Worm (Caenorhabditis elegans): ENCODE results near the gene Y97E10AR.1.

Y97E10AR.1 gene

DNA sequence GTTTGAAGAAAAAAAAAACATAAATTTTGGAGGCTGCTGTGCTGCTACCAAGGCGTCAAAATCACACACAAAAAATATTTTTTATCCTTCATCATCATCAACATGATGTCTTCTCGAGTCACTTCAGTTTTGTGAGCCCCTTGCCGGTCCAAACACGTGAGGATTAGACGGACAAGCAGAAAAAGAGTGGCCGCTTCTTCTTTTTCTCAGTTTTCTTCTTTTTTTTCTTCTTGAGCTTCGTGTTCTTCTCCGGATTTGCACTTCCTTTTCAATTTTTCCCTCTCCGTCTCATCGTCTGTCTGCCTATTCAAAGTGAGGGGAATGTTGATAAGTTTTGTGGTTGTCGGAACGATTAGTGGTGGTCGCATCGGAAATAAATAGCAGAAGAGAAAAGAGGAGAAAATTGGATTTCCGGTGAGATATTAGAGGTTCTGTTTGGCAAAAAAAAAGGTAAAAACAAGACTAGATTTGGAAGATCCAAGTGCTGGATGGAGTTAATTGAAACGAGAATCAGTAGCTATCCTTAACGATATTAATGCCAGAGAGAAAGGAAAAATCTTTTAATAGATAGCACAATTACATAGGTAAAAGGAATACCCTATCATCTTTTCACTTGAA, 20.8 kb upstream of the Y97E10AR.1 start (continued):
- TF ChIP-seq T20F7.1 (GFP tag; optimal IDR thresholded peaks at IDR 0.05) (no peak), mdt-29 (GFP tag; IDR thresholded peaks at IDR 0.05) (no peak), ceh-20 (GFP tag; IDR thresholded peaks at IDR 0.05) (0 out of 2 replicates have a peak, but pooled peaks have one; percentile 50), hmg-1.1 (GFP tag; IDR thresholded peaks at IDR 0.05) (0 out of 2 replicates have a peak, but pooled peaks have one; percentile 58), mxl-3 (GFP tag; optimal IDR thresholded peaks at IDR 0.05) (no peak), lsy-2 (tag; optimal IDR thresholded peaks at IDR 0.05) (peak in 1 of 2 experiments; percentile 63), nhr-28 (tag; optimal IDR thresholded peaks at IDR 0.05) (no peak), daf-16 (GFP tag; optimal IDR thresholded peaks at IDR 0.05) (peak in 1 of 2 experiments; percentile 36), daf-16 (tag; optimal IDR thresholded peaks at IDR 0.05) (no peak), gei-8 (GFP tag; optimal IDR thresholded peaks at IDR 0.05) (no peak), F10B5.3 (tag; optimal IDR thresholded peaks at IDR 0.05) (no peak), ZK337.2 (GFP tag; IDR thresholded peaks at IDR 0.05) (no peak), unc-130 (GFP tag; optimal IDR thresholded peaks at IDR 0.05) (no peak), zfp-3 (GFP tag; conservative IDR thresholded peaks at IDR 0.05) (no peak), set-16 (GFP tag; IDR thresholded peaks at IDR 0.05) (no peak), mep-1 (tag; optimal IDR thresholded peaks at IDR 0.05) (peak; percentile 59), ctbp-1 (GFP tag; IDR thresholded peaks at IDR 0.05) (peak; percentile 37; the same call in 1 of the 2 replicates), saeg-2 (GFP tag; IDR thresholded peaks at IDR 0.05) (no peak), attf-4 (tag; optimal IDR thresholded peaks at IDR 0.05) (no peak), fos-1 (tag; optimal IDR thresholded peaks at IDR 0.05) (no peak), madf-9 (GFP tag; conservative IDR thresholded peaks at IDR 0.05) (no peak), nhr-42 (GFP tag; IDR thresholded peaks at IDR 0.05) (no peak), nhr-76 (tag; optimal IDR thresholded peaks at IDR 0.05) (no peak), dpl-1 (GFP tag; optimal IDR thresholded peaks at IDR 0.05) (peak; percentile 2), aha-1 (tag) (peak; percentile 97), dmd-9 (GFP tag; IDR thresholded peaks at IDR 0.05) (no peak), daf-19 (GFP tag; conservative IDR thresholded peaks at IDR 0.05) (no peak), nhr-237 (tag; optimal IDR thresholded peaks at IDR 0.05) (no peak), T26A8.4 (GFP tag; IDR thresholded peaks at IDR 0.05) (no peak), tag-97 (GFP tag; IDR thresholded peaks at IDR 0.05) (no peak), daf-8 (GFP tag; IDR thresholded peaks at IDR 0.05) (no peak), lin-1 (GFP tag; IDR thresholded peaks at IDR 0.05) (no peak), ceh-32 (tag; optimal IDR thresholded peaks at IDR 0.05; ENCODE audit: poor library complexity) (no peak), nhr-77 (tag; optimal IDR thresholded peaks at IDR 0.05) (no peak), Y48G9A.11 (GFP tag; IDR thresholded peaks at IDR 0.05) (no peak), ceh-62 (tag; optimal IDR thresholded peaks at IDR 0.05) (no peak), vab-7 (GFP tag; IDR thresholded peaks at IDR 0.05) (no peak), mdl-1 (tag; optimal IDR thresholded peaks at IDR 0.05) (peak in 1 of 2 experiments; percentile 65), dmd-6 (GFP tag; IDR thresholded peaks at IDR 0.05) (no peak), ces-1 (GFP tag; optimal IDR thresholded peaks at IDR 0.05) (no peak), unc-39 (tag; optimal IDR thresholded peaks at IDR 0.05) (no peak), F26F4.8 (GFP tag; conservative IDR thresholded peaks at IDR 0.05) (no peak), php-3 (GFP tag; IDR thresholded peaks at IDR 0.05) (no peak), fkh-10 (GFP tag; optimal IDR thresholded peaks at IDR 0.05) (peak; percentile 26), hlh-30 (tag; optimal IDR thresholded peaks at IDR 0.05; ENCODE audit: insufficient read depth) (peak; percentile 69), ceh-44 (GFP tag; IDR thresholded peaks at IDR 0.05) (no peak), jun-1 (tag; optimal IDR thresholded peaks at IDR 0.05) (no peak), aly-2 (tag; optimal IDR thresholded peaks at IDR 0.05) (no peak), lin-39 (tag; optimal IDR thresholded peaks at IDR 0.05) (no peak), egl-27 (tag; optimal IDR thresholded peaks at IDR 0.05) (no peak), dve-1 (tag; optimal IDR thresholded peaks at IDR 0.05; ENCODE audit: insufficient read depth) (no peak), zip-11 (GFP tag; IDR thresholded peaks at IDR 0.05) (no peak)
